Worm (Caenorhabditis elegans) whole organism, early embryonic: ENCODE data around the gene clec-57.
A peak's percentile ranks its signal among the peaks of the same experiment; 100 is the strongest.

Experiments
- B0310.2 ChIP-seq: sonication (generic microtip); optimal IDR thresholded peaks from 2 replicates; lab custom pipeline; 2016; ENCODE audit warnings: mild to moderate bottlenecking, missing genetic modification characterization, missing compliant biosample characterization
- F13C5.2 ChIP-seq: sonication (generic microtip); optimal IDR thresholded peaks from 2 replicates; lab custom pipeline; 2017; ENCODE audit warnings: mild to moderate bottlenecking, missing genetic modification characterization, inconsistent platforms, missing compliant biosample characterization
- aly-1 ChIP-seq: sonication (generic microtip); optimal IDR thresholded peaks from 2 replicates; lab custom pipeline; 2016; ENCODE audit warnings: missing genetic modification characterization, missing compliant biosample characterization
- ama-1 ChIP-seq: fragments of 150-350 bp; optimal IDR thresholded peaks from 2 replicates; lab custom pipeline; 2014
- ceh-13 ChIP-seq: fragments of 200-800 bp; sonication (Bioruptor generic); optimal IDR thresholded peaks from 2 replicates; lab custom pipeline; 2018; ENCODE audit warnings: mild to moderate bottlenecking, missing genetic modification characterization, missing compliant biosample characterization
- ceh-36 ChIP-seq: sonication (generic microtip); optimal IDR thresholded peaks from 2 replicates; lab custom pipeline; 2016; ENCODE audit warnings: missing genetic modification characterization, inconsistent platforms, missing compliant biosample characterization
- ets-7 ChIP-seq: sonication (generic microtip); optimal IDR thresholded peaks from 2 replicates; lab custom pipeline; 2016; ENCODE audit warnings: missing genotype, missing genetic modification characterization, missing compliant biosample characterization
- flt-1 ChIP-seq: fragments of 200-800 bp; sonication (Bioruptor generic); IDR thresholded peaks from 2 replicates; pipeline ENCODE4 v1.3.6; 2022; ENCODE audit warnings: missing genetic modification characterization, missing compliant biosample characterization
- hmbx-1 ChIP-seq: sonication (generic microtip); optimal IDR thresholded peaks from 2 replicates; lab custom pipeline; 2016; ENCODE audit warnings: mild to moderate bottlenecking, missing genetic modification characterization, missing compliant biosample characterization
- hmg-4 ChIP-seq: fragments of 200-800 bp; sonication (Bioruptor generic); optimal IDR thresholded peaks from 2 replicates; lab custom pipeline; 2018; ENCODE audit warnings: mild to moderate bottlenecking, missing genetic modification characterization, missing compliant biosample characterization
- hnd-1 ChIP-seq: sonication (generic microtip); optimal IDR thresholded peaks from 2 replicates; lab custom pipeline; 2016; ENCODE audit warnings: missing genetic modification characterization, missing compliant biosample characterization
- pes-1 ChIP-seq: fragments of 200-800 bp; sonication (Bioruptor generic); IDR thresholded peaks from 2 replicates; pipeline ENCODE4 v1.3.6; 2022; ENCODE audit warnings: missing genetic modification reagents, missing genetic modification characterization, missing compliant biosample characterization
- scrt-1 ChIP-seq: fragments of 200-800 bp; sonication (Bioruptor generic); IDR thresholded peaks from 2 replicates; pipeline ENCODE4 v1.3.6; 2022; ENCODE audit warnings: missing genetic modification characterization, missing compliant biosample characterization
- sea-1 ChIP-seq: fragments of 200-800 bp; sonication (Bioruptor generic); conservative IDR thresholded peaks from 2 replicates; pipeline ENCODE4 v1.3.6; 2022; ENCODE audit warnings: missing genetic modification characterization, missing compliant biosample characterization
- tbx-11 ChIP-seq: fragments of 200-800 bp; sonication (Bioruptor generic); IDR thresholded peaks from 2 replicates; pipeline ENCODE4 v1.3.6; 2022; ENCODE audit warnings: missing genetic modification characterization, missing compliant biosample characterization
- tbx-37 ChIP-seq: fragments of 200-800 bp; sonication (Bioruptor generic); conservative IDR thresholded peaks from 2 replicates; pipeline ENCODE4 v1.3.6; 2022; ENCODE audit warnings: missing genetic modification reagents, missing genetic modification characterization, missing compliant biosample characterization
- tra-4 ChIP-seq: sonication (generic microtip); optimal IDR thresholded peaks from 2 replicates; lab custom pipeline; 2017; ENCODE audit warnings: missing genetic modification characterization, missing compliant biosample characterization

The clec-57 gene

ce11 chrV:14447240-14447763, 21.7 kb upstream of the clec-57 start, which contains the start of the genes dlat-1 and fntb-1:
TSS of gene dlat-1 (minus strand) at chrV:14447290.
TSS of gene fntb-1 (plus strand) at chrV:14447651.
- no peak for TF ChIP-seq tbx-37 (GFP tag; lab: Robert Waterston, UW)
- TF ChIP-seq B0310.2 (tag; lab: Kevin White, UChicago): no peak

DNA sequence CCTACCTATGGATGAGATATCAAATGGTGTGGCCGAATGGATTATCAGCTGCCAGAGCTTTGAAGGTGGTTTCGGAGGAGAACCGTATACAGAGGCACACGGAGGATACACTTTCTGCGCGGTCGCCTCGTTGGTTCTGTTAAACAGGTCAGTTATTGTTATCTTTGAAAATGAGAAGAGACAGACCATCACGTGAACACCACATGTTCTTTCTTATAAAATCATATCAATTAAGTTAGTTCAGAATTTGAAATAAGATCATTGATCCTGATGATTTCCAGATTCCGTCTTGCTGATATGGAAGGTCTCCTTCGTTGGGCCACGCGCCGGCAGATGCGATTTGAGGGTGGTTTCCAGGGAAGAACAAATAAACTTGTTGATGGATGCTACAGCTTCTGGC, 20.4 kb upstream of the clec-57 start:
- TF ChIP-seq hmbx-1 (tag; lab: Kevin White, UChicago) (no peak), hnd-1 (tag; lab: Kevin White, UChicago) (no peak), tra-4 (no peak), hmg-4 (GFP tag; lab: Kevin White, UChicago) (no peak), ama-1 (lab: Kevin White, UChicago) (no peak), ceh-13 (GFP tag; lab: Kevin White, UChicago) (no peak), tbx-37 (GFP tag; lab: Robert Waterston, UW) (no peak), ets-7 (tag; lab: Kevin White, UChicago) (no peak), sea-1 (GFP tag; lab: Robert Waterston, UW) (no peak), scrt-1 (no peak), tbx-11 (GFP tag; lab: Robert Waterston, UW) (no peak), pes-1 (no peak), flt-1 (GFP tag; lab: Robert Waterston, UW) (no peak), B0310.2 (tag; lab: Kevin White, UChicago) (no peak), F13C5.2 (tag; lab: Kevin White, UChicago) (no peak)

- no peak for TF ChIP-seq sea-1 (GFP tag; lab: Robert Waterston, UW)
- TF ChIP-seq ets-7 (tag; lab: Kevin White, UChicago): no peak
Observed at ce11 chrV:14449397-14449796, 19.6 kb upstream of the clec-57 start, which contains the start of gene F23B12.7. TSS of gene F23B12.7 (plus strand) at chrV:14449697.

ce11 chrV:14456626-14457025, 12.4 kb upstream of the clec-57 start, which contains the start of gene bmk-1:
TSS of gene bmk-1 (minus strand) at chrV:14456984.
- TF ChIP-seq ceh-36 (tag; lab: Kevin White, UChicago): no peak
- TF ChIP-seq hnd-1 (tag; lab: Kevin White, UChicago): no peak
- no peak for TF ChIP-seq tra-4
- no peak for TF ChIP-seq sea-1 (GFP tag; lab: Robert Waterston, UW)
- no peak for TF ChIP-seq pes-1
- TF ChIP-seq ets-7 (tag; lab: Kevin White, UChicago): no peak
- no peak for TF ChIP-seq F13C5.2 (tag; lab: Kevin White, UChicago)
- TF ChIP-seq ama-1 (lab: Kevin White, UChicago): no peak
- TF ChIP-seq flt-1 (GFP tag; lab: Robert Waterston, UW): no peak
- no peak for TF ChIP-seq ceh-13 (GFP tag; lab: Kevin White, UChicago)
- TF ChIP-seq tbx-37 (GFP tag; lab: Robert Waterston, UW): no peak
- no peak for TF ChIP-seq tbx-11 (GFP tag; lab: Robert Waterston, UW)
- no peak for TF ChIP-seq B0310.2 (tag; lab: Kevin White, UChicago)
- no peak for TF ChIP-seq scrt-1
- TF ChIP-seq aly-1 (tag; lab: Kevin White, UChicago): no peak
- no peak for TF ChIP-seq hmbx-1 (tag; lab: Kevin White, UChicago)
- TF ChIP-seq hmg-4 (GFP tag; lab: Kevin White, UChicago): no peak

DNA sequence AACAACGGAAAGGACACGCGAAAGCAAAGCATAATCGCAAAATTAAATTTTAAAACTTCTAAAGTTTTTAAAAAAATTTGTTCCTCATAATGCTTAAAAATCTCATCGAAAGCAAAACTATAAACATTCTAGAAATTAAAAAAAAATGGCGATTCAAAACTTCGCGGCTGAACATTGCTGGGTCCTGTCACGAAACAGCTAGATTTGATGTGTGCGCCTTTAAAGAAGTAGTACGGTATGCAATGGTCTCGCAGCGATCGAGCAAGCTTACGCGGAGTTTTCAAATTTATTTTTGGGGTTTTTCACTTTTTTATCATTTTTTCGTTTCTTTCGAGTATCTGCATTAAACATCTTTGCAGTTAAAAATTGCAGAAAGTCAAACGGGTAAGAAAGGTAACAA, 12.0 kb upstream of the clec-57 start, which contains the start of gene coh-3:
Gene coh-3 (plus strand): TSS at position 353 of the 400 bp plus-strand sequence.
- no peak for TF ChIP-seq ceh-36 (tag; lab: Kevin White, UChicago)

DNA sequence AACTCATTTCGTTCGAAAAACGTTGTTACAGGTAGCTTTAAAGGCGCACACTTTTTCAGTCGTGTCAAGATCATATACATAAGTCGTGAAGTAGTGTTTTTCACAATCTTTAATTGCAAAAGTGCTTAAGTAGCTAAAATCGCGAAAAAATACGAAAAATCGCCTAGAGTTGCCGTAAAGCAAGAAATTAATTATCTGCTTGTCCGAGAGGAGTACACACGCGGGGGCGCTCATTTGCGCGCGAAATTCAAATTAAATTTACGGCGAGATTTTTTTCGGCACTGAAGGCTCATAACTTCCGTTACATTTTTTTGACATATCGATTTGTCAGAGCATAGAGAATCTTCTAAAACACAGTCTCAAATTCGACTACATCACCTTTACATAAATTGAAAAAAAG, 8.9 kb upstream of the clec-57 start:
- TF ChIP-seq sea-1 (GFP tag; lab: Robert Waterston, UW) (no peak), flt-1 (GFP tag; lab: Robert Waterston, UW) (no peak), tra-4 (no peak), pes-1 (no peak), aly-1 (tag; lab: Kevin White, UChicago) (no peak), B0310.2 (tag; lab: Kevin White, UChicago) (no peak), F13C5.2 (tag; lab: Kevin White, UChicago) (no peak), ceh-36 (tag; lab: Kevin White, UChicago) (no peak), ceh-13 (GFP tag; lab: Kevin White, UChicago) (no peak), ama-1 (lab: Kevin White, UChicago) (no peak), scrt-1 (no peak), hmbx-1 (tag; lab: Kevin White, UChicago) (no peak), ets-7 (tag; lab: Kevin White, UChicago) (no peak), hnd-1 (tag; lab: Kevin White, UChicago) (no peak), tbx-11 (GFP tag; lab: Robert Waterston, UW) (no peak), tbx-37 (GFP tag; lab: Robert Waterston, UW) (no peak), hmg-4 (GFP tag; lab: Kevin White, UChicago) (no peak)

ce11 chrV:14460615-14461102, 8.4 kb upstream of the clec-57 start, which contains the start of gene F08H9.2:
TSS of gene F08H9.2 (plus strand) at chrV:14460665.
- TF ChIP-seq flt-1 (GFP tag; lab: Robert Waterston, UW): no peak
- TF ChIP-seq hnd-1 (tag; lab: Kevin White, UChicago): no peak
- TF ChIP-seq hmg-4 (GFP tag; lab: Kevin White, UChicago): peak; percentile 20

DNA sequence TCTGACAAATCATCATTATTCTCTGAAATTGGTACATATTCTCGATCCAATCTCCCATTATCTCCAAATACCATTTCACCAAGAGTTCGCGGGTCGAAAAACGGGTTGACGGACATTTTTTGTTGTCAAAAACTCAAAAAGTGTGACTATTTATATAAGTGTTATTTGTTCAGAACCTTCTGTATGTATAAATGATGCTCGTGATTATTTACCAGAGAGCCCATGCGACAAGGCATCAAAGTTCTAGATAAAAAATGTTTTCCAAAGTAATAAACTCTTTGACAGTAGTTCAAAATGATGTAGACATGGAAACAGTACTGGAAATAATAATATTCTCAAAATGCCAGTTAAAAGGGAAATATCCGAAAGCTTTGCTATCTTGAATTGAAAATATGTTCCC, 6.4 kb upstream of the clec-57 start:
- TF ChIP-seq tra-4: no peak
- TF ChIP-seq pes-1: no peak
- TF ChIP-seq flt-1 (GFP tag; lab: Robert Waterston, UW): no peak
- no peak for TF ChIP-seq ceh-13 (GFP tag; lab: Kevin White, UChicago)
- TF ChIP-seq hmbx-1 (tag; lab: Kevin White, UChicago): no peak
- no peak for TF ChIP-seq tbx-11 (GFP tag; lab: Robert Waterston, UW)
- no peak for TF ChIP-seq ets-7 (tag; lab: Kevin White, UChicago)
